Fruit fly (Drosophila melanogaster) whole organism, embryonic: ENCODE data around the gene Spase25.
A peak's percentile ranks its signal among the peaks of the same experiment; 100 is the strongest.

ENCODE experiments used
- Blimp-1 ChIP-seq: fragments of 200-800 bp; sonication (Bioruptor generic); optimal IDR thresholded peaks from 3 replicates; lab custom pipeline; 2018; ENCODE audit warnings: missing biosample characterization, missing genetic modification characterization, mild to moderate bottlenecking, moderate library complexity, missing genetic modification reagents
- CG10321 ChIP-seq: fragments of 200-800 bp; sonication (Bioruptor generic); IDR thresholded peaks from 2 replicates; pipeline ENCODE4 v1.3.6; 2022; ENCODE audit warnings: missing biosample characterization, missing genetic modification characterization
- CG10959 ChIP-seq: fragments of 200-800 bp; sonication (Bioruptor generic); IDR thresholded peaks from 2 replicates; pipeline ENCODE4 v1.3.6; 2022; ENCODE audit warnings: missing biosample characterization, missing genetic modification characterization
- CG12155 ChIP-seq: fragments of 200-800 bp; sonication (Bioruptor generic); optimal IDR thresholded peaks from 3 replicates; lab custom pipeline; 2016; ENCODE audit warnings: missing biosample characterization, missing genetic modification characterization
- CG12744 ChIP-seq: fragments of 200-800 bp; sonication (Bioruptor generic); optimal IDR thresholded peaks from 2 replicates; lab custom pipeline; 2016; ENCODE audit warnings: missing biosample characterization, missing genetic modification characterization
- CG17359 ChIP-seq: fragments of 200-800 bp; sonication (Bioruptor generic); optimal IDR thresholded peaks from 3 replicates; lab custom pipeline; 2018; ENCODE audit warnings: missing biosample characterization, mild to moderate bottlenecking, missing genetic modification characterization, moderate library complexity
- CG17612 ChIP-seq: fragments of 200-800 bp; sonication (Bioruptor generic); IDR thresholded peaks from 2 replicates; pipeline ENCODE4 v1.3.6; 2022; ENCODE audit warnings: missing biosample characterization, missing genetic modification characterization
- CG17829 ChIP-seq: fragments of 200-800 bp; optimal IDR thresholded peaks from 2 replicates; lab custom pipeline; 2019; ENCODE audit warnings: missing biosample characterization, mild to moderate bottlenecking, missing genetic modification characterization, moderate library complexity
- CG2678 ChIP-seq: fragments of 200-800 bp; sonication (Bioruptor generic); optimal IDR thresholded peaks from 3 replicates; lab custom pipeline; 2019; ENCODE audit warnings: missing biosample characterization, mild to moderate bottlenecking, missing genetic modification characterization, moderate library complexity
- CG31224 ChIP-seq: fragments of 200-800 bp; sonication (Bioruptor generic); IDR thresholded peaks from 2 replicates; pipeline ENCODE4 v1.3.6; 2022; ENCODE audit warnings: missing biosample characterization, missing genetic modification characterization
- CG33213 ChIP-seq: fragments of 200-800 bp; sonication (Bioruptor generic); optimal IDR thresholded peaks from 3 replicates; lab custom pipeline; 2016; ENCODE audit warnings: missing biosample characterization, missing genetic modification characterization
- CG33557 ChIP-seq: fragments of 200-800 bp; sonication (Bioruptor generic); optimal IDR thresholded peaks from 2 replicates; lab custom pipeline; 2019; ENCODE audit warnings: missing biosample characterization, mild to moderate bottlenecking, missing genetic modification characterization, moderate library complexity
- CG3407 ChIP-seq: fragments of 200-800 bp; sonication (Bioruptor generic); optimal IDR thresholded peaks from 2 replicates; lab custom pipeline; 2018; ENCODE audit warnings: missing biosample characterization, mild to moderate bottlenecking, missing genetic modification characterization
- CG43689 ChIP-seq: fragments of 200-800 bp; sonication (Bioruptor generic); IDR thresholded peaks from 2 replicates; pipeline ENCODE4 v1.3.6; 2022; ENCODE audit warnings: missing biosample characterization, missing genetic modification characterization
- CG4820 ChIP-seq: fragments of 200-800 bp; sonication (Bioruptor generic); optimal IDR thresholded peaks from 3 replicates; lab custom pipeline; 2016; ENCODE audit warnings: missing biosample characterization, missing genetic modification characterization
- CG4854 ChIP-seq: fragments of 200-800 bp; sonication (Bioruptor generic); optimal IDR thresholded peaks from 2 replicates; lab custom pipeline; 2016; ENCODE audit warnings: missing biosample characterization, missing genetic modification characterization, inconsistent platforms
- CG7357 ChIP-seq: fragments of 200-800 bp; sonication (Bioruptor generic); IDR thresholded peaks from 3 replicates; pipeline ENCODE4 v1.3.6; 2022; ENCODE audit warnings: missing biosample characterization, missing genetic modification characterization
- CG7372 ChIP-seq: fragments of 200-800 bp; sonication (Bioruptor generic); IDR thresholded peaks from 2 replicates; pipeline ENCODE4 v1.3.6; 2022; ENCODE audit warnings: missing biosample characterization, missing genetic modification characterization
- CG8478 ChIP-seq: fragments of >200 bp; optimal IDR thresholded peaks from 2 replicates; lab custom pipeline; 2018
- CG9876 ChIP-seq: fragments of 200-800 bp; sonication (Bioruptor generic); optimal IDR thresholded peaks from 2 replicates; lab custom pipeline; 2016; ENCODE audit warnings: missing biosample characterization, missing genetic modification characterization
- CG9932 ChIP-seq: fragments of 200-800 bp; sonication (Bioruptor generic); IDR thresholded peaks from 2 replicates; pipeline ENCODE4 v1.3.6; 2022; ENCODE audit warnings: missing biosample characterization, missing genetic modification characterization
- Dad ChIP-seq: fragments of 200-800 bp; sonication (Bioruptor generic); optimal IDR thresholded peaks from 3 replicates; lab custom pipeline; 2016; ENCODE audit warnings: missing biosample characterization, missing genetic modification characterization
- H2.0 ChIP-seq: fragments of 200-800 bp; sonication (Bioruptor generic); IDR thresholded peaks from 2 replicates; pipeline ENCODE4 v1.3.6; 2022; ENCODE audit warnings: missing biosample characterization, missing genetic modification characterization
- Pdp1 ChIP-seq, 2 experiments: fragments of 200-800 bp; sonication (Bioruptor generic); optimal IDR thresholded peaks; 3 replicates each; lab custom pipeline; 2016; ENCODE audit warnings: missing biosample characterization in 2 of 2, missing genetic modification characterization in 2 of 2, mild to moderate bottlenecking in 1 of 2, moderate library complexity in 1 of 2
- Taf1 ChIP-seq: fragments of 200-800 bp; sonication (Bioruptor generic); IDR thresholded peaks from 2 replicates; pipeline ENCODE4 v1.3.6; 2022; ENCODE audit warnings: missing biosample characterization, missing genetic modification characterization
- Trl ChIP-seq, 3 experiments: fragments of >200 bp in 2 of 3; fragments of 200-800 bp in 1 of 3; sonication (Bioruptor generic) in 1 of 3; optimal IDR thresholded peaks; 2 replicates in 1 of 3; 3 replicates in 2 of 3; lab custom pipeline; 2016 to 2017; ENCODE audit warnings: missing biosample characterization in 1 of 3, missing genetic modification characterization in 1 of 3
- Xbp1 ChIP-seq: fragments of 200-800 bp; sonication (Bioruptor generic); optimal IDR thresholded peaks from 3 replicates; lab custom pipeline; 2016; ENCODE audit warnings: missing biosample characterization, mild to moderate bottlenecking, missing genetic modification characterization
- al ChIP-seq: fragments of 200-800 bp; sonication (Bioruptor generic); IDR thresholded peaks from 2 replicates; pipeline ENCODE4 v1.3.6; 2022; ENCODE audit warnings: missing biosample characterization, missing genetic modification characterization
- cad ChIP-seq: fragments of >200 bp; optimal IDR thresholded peaks from 2 replicates; lab custom pipeline; 2017; ENCODE audit warnings: missing biosample characterization, missing genetic modification characterization
- caup ChIP-seq: fragments of 200-800 bp; sonication (Bioruptor generic); optimal IDR thresholded peaks from 3 replicates; lab custom pipeline; 2017; ENCODE audit warnings: missing biosample characterization, mild to moderate bottlenecking, missing genetic modification characterization, moderate library complexity; ENCODE audit not compliant: severe bottlenecking
- disco-r ChIP-seq: fragments of 200-800 bp; sonication (Bioruptor generic); optimal IDR thresholded peaks from 2 replicates; lab custom pipeline; 2016; ENCODE audit warnings: missing biosample characterization, missing genetic modification characterization
- ems ChIP-seq: fragments of 200-800 bp; sonication (Bioruptor generic); optimal IDR thresholded peaks from 3 replicates; lab custom pipeline; 2016; ENCODE audit warnings: missing biosample characterization, missing genetic modification characterization
- fd102C ChIP-seq: fragments of 200-800 bp; sonication (Bioruptor generic); optimal IDR thresholded peaks from 2 replicates; lab custom pipeline; 2018; ENCODE audit warnings: missing biosample characterization, mild to moderate bottlenecking, missing genetic modification characterization, moderate library complexity
- fd3F ChIP-seq: fragments of 200-800 bp; sonication (Bioruptor generic); optimal IDR thresholded peaks from 2 replicates; lab custom pipeline; 2018; ENCODE audit warnings: missing biosample characterization, mild to moderate bottlenecking, missing genetic modification characterization, moderate library complexity
- fru ChIP-seq: fragments of >200 bp; optimal IDR thresholded peaks from 2 replicates; lab custom pipeline; 2017
- grau ChIP-seq: fragments of 200-800 bp; optimal IDR thresholded peaks from 3 replicates; lab custom pipeline; 2019; ENCODE audit warnings: missing biosample characterization, mild to moderate bottlenecking, missing genetic modification characterization, moderate library complexity
- inv ChIP-seq: fragments of 200-800 bp; sonication (Bioruptor generic); IDR thresholded peaks from 2 replicates; pipeline ENCODE4 v1.3.6; 2022; ENCODE audit warnings: missing biosample characterization, missing genetic modification characterization; ENCODE audit not compliant: partially characterized antibody
- kay ChIP-seq: fragments of 200-800 bp; sonication (Bioruptor generic); optimal IDR thresholded peaks from 2 replicates; lab custom pipeline; 2016; ENCODE audit warnings: missing biosample characterization, missing genetic modification characterization
- klu ChIP-seq: fragments of 200-800 bp; sonication (Bioruptor generic); IDR thresholded peaks from 2 replicates; pipeline ENCODE4 v1.3.6; 2022; ENCODE audit warnings: missing biosample characterization, missing genetic modification characterization
- luna ChIP-seq: fragments of 200-800 bp; sonication (Bioruptor generic); optimal IDR thresholded peaks from 2 replicates; lab custom pipeline; 2016; ENCODE audit warnings: missing biosample characterization, missing genetic modification characterization
- nau ChIP-seq: fragments of 200-800 bp; sonication (Bioruptor generic); optimal IDR thresholded peaks from 3 replicates; lab custom pipeline; 2017; ENCODE audit warnings: missing biosample characterization, mild to moderate bottlenecking, missing genetic modification characterization, missing genetic modification reagents
- nmo ChIP-seq: fragments of 200-800 bp; sonication (Bioruptor generic); optimal IDR thresholded peaks from 2 replicates; lab custom pipeline; 2018; ENCODE audit warnings: missing biosample characterization, mild to moderate bottlenecking, missing genetic modification characterization, moderate library complexity
- odd ChIP-seq: fragments of 200-800 bp; sonication (Bioruptor generic); optimal IDR thresholded peaks from 2 replicates; lab custom pipeline; 2017; ENCODE audit warnings: missing biosample characterization, mild to moderate bottlenecking, missing genetic modification characterization
- pb ChIP-seq: fragments of 200-800 bp; sonication (Bioruptor generic); optimal IDR thresholded peaks from 3 replicates; lab custom pipeline; 2016; ENCODE audit warnings: missing biosample characterization, missing genetic modification characterization
- row ChIP-seq: fragments of 200-800 bp; sonication (Bioruptor generic); IDR thresholded peaks from 3 replicates; pipeline ENCODE4 v1.3.6; 2022; ENCODE audit warnings: missing biosample characterization, missing genetic modification characterization
- sna ChIP-seq: fragments of 200-800 bp; sonication (Bioruptor generic); IDR thresholded peaks from 2 replicates; pipeline ENCODE4 v1.3.6; 2022; ENCODE audit warnings: missing biosample characterization, missing genetic modification characterization; ENCODE audit not compliant: partially characterized antibody
- tin ChIP-seq: fragments of 200-800 bp; sonication (Bioruptor generic); optimal IDR thresholded peaks from 3 replicates; lab custom pipeline; 2016; ENCODE audit warnings: missing biosample characterization, missing genetic modification characterization
- tio ChIP-seq: fragments of 200-800 bp; sonication (Bioruptor generic); optimal IDR thresholded peaks from 2 replicates; lab custom pipeline; 2017; ENCODE audit warnings: missing biosample characterization, missing genetic modification characterization, inconsistent platforms
- twi ChIP-seq: fragments of 200-800 bp; optimal IDR thresholded peaks from 2 replicates; lab custom pipeline; 2019; ENCODE audit warnings: missing biosample characterization, mild to moderate bottlenecking, missing genetic modification characterization, moderate library complexity

Spase25 gene

DNA sequence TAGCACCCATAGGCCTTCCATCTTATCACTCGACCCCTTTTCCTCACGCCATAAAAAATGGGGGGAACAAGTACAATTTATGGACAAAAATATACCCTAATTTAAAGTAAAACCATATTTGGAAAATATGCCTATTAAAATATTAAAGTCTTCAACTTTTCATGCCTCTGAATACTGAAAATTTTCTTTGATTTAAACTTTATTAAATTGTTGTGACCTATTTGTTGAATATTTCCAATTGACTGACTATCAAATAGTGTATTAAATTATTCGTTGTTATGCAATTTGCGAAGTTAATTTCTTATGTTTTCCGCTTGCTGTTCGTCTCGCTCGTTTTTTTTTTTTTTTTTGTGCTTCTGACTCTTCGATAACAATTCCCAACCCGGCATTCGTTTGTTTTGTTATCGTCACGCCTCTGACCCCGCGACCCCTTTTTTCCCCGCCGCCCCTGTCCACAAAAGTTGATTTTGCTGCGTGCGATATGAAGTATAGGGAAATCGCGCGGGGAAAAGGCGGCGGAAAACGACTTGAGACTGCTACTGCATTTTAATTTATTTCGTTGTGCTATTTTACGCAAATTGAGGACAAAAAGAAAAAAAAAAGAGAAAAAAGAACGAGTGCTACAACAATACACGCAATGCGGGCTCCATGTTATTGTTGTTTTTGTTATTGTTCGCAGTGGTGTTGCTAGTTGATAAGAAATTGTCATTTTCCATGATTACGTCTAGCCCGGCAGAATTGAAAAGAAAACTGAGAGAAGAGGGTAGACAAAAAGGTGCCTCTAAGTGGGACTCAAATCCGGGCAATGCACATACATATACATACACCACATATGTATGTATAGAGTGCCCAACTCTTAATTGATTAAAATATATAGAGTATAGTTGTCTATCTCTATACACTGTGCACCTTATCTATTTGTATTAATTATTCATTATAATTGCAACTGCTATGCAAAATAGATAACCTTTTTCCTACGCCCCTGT is 36.8 kb downstream of the Spase25 start (continued):
- no peak for TF ChIP-seq Trl (optimal IDR thresholded peaks at IDR 0.05; lab: Kevin White, UChicago)
- TF ChIP-seq Trl (GFP tag; optimal IDR thresholded peaks at IDR 0.05; lab: Kevin White, UChicago), result peak; percentile 9
- no peak for TF ChIP-seq fru (lab: Kevin White, UChicago)
- no peak for TF ChIP-seq CG33557 (GFP tag; lab: Kevin White, UChicago)
- TF ChIP-seq fd3F, result peak; percentile 55
- no peak for TF ChIP-seq al (GFP tag; lab: Robert Waterston, UW)
- peak; percentile 12 for TF ChIP-seq caup (GFP tag; lab: Kevin White, UChicago)
- no peak for TF ChIP-seq CG4854
- TF ChIP-seq CG17829 (tag; lab: Kevin White, UChicago), result peak; percentile 51
- TF ChIP-seq ems (GFP tag; lab: Kevin White, UChicago), result no peak
- no peak for TF ChIP-seq CG8478 (lab: Kevin White, UChicago)
- peak; percentile 8 for TF ChIP-seq twi (tag; lab: Kevin White, UChicago)
- TF ChIP-seq nau, result peak; percentile 32
- no peak for TF ChIP-seq CG9876 (GFP tag; lab: Kevin White, UChicago)
- TF ChIP-seq CG17612 (GFP tag; lab: Robert Waterston, UW), result no peak
- TF ChIP-seq CG7372 (GFP tag; lab: Robert Waterston, UW), result peak; percentile 36; the same call in 1 of the 2 replicates
- TF ChIP-seq grau (tag; lab: Kevin White, UChicago), result peak; percentile 74
- TF ChIP-seq luna (GFP tag; lab: Kevin White, UChicago), result no peak
- TF ChIP-seq CG7357 (GFP tag; lab: Robert Waterston, UW), result 0 out of 3 replicates have a peak, but pooled peaks have one; percentile 36
- no peak for TF ChIP-seq CG33213 (GFP tag; lab: Kevin White, UChicago)
- TF ChIP-seq CG43689, result no peak
- TF ChIP-seq fd102C (GFP tag; lab: Kevin White, UChicago), result no peak
- peak; percentile 24 for TF ChIP-seq tio
- no peak for TF ChIP-seq Dad (GFP tag; lab: Kevin White, UChicago)
- peak; percentile 46 for TF ChIP-seq CG9932
- no peak for TF ChIP-seq CG31224 (GFP tag; lab: Robert Waterston, UW)
- TF ChIP-seq CG3407 (GFP tag; lab: Kevin White, UChicago), result peak; percentile 48
- TF ChIP-seq disco-r (GFP tag; lab: Kevin White, UChicago), result peak; percentile 3
- peak; percentile 16 for TF ChIP-seq kay (GFP tag; lab: Kevin White, UChicago)
- no peak for TF ChIP-seq Taf1
- peak; percentile 79 for TF ChIP-seq nmo (GFP tag; lab: Kevin White, UChicago)
- TF ChIP-seq Pdp1 (GFP tag; optimal IDR thresholded peaks at IDR 0.05; lab: Kevin White, UChicago), result peak; percentile 41 to 59
- TF ChIP-seq odd (GFP tag; lab: Kevin White, UChicago), result peak; percentile 47
- peak; percentile 84 for TF ChIP-seq CG2678
- peak; percentile 50 for TF ChIP-seq Xbp1 (GFP tag; lab: Kevin White, UChicago)
- peak; percentile 87 for TF ChIP-seq row (GFP tag; lab: Robert Waterston, UW)
- peak; percentile 57 for TF ChIP-seq CG12155 (GFP tag; lab: Kevin White, UChicago)
- peak; percentile 69 for TF ChIP-seq CG17359 (tag; lab: Kevin White, UChicago)
- no peak for TF ChIP-seq CG12744 (GFP tag; lab: Kevin White, UChicago)
- peak; percentile 8 for TF ChIP-seq tin
- TF ChIP-seq H2.0 (GFP tag; lab: Robert Waterston, UW), result peak; percentile 34; the same call in 1 of the 2 replicates
- no peak for TF ChIP-seq CG10959
- no peak for TF ChIP-seq inv (GFP tag; lab: Robert Waterston, UW)
- TF ChIP-seq klu (GFP tag; lab: Robert Waterston, UW), result no peak
- TF ChIP-seq cad, result no peak
- peak; percentile 56 for TF ChIP-seq CG4820 (GFP tag; lab: Kevin White, UChicago)
- TF ChIP-seq sna (GFP tag; lab: Robert Waterston, UW), result no peak
- no peak for TF ChIP-seq pb
- peak; percentile 74 for TF ChIP-seq Blimp-1 (GFP tag; lab: Kevin White, UChicago)
- no peak for TF ChIP-seq CG10321 (GFP tag; lab: Robert Waterston, UW)
